Fruit fly (Drosophila melanogaster): ENCODE data around the gene side-IV.

side-IV gene

dm6 chr3R:13453955-13454354, 3.6 kb downstream of the side-IV start:
- peak; percentile 63 for TF ChIP-seq sv (GFP tag; optimal IDR thresholded peaks at IDR 0.05)
- no peak for TF ChIP-seq dmrt93B (GFP tag; optimal IDR thresholded peaks at IDR 0.05)

DNA sequence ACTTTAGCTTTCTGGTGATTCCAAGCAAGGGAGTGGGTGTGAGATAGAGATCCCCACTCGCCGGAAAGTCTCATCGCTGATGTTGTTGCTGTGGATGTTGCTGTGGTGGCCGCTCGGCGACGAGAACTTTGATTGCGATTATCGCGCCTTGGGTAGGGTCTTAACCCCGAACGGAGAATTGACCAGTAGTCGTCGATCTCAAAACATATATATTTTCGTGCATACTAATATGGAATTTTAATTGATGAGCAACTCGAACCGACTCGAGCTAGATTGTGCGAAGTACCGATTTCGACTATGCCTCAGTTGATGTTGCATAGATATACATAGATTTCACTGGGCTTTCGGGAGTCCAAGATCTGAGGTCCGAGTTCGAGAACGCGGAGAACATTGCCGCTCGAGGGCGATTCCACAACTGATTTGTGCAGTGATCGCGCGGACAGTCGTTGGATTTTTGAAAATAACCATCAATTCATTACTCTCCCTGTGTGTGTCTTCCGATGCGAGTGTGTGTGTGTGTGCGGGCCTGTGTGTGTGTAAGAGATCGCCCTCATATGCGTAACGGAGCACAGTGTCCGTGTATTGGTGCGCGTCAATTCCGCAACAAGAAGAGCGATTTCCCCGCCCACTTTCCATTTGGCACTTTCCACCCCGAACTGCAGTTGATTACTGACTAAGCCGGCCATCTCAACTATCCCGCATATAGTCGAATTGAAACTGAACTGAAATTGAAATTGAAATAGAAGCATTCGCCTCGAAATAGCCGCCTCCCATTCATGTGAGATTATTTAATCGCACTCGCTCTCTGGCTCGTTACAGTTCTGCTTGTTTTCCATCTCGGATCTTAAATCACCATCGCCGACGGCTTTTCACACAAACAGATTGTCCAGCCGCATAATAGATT, 15.6 kb downstream of the side-IV start:
- TF ChIP-seq pan (optimal IDR thresholded peaks at IDR 0.05), result no peak
- TF ChIP-seq rgr (GFP tag; optimal IDR thresholded peaks at IDR 0.05), result peak; percentile 44

DNA sequence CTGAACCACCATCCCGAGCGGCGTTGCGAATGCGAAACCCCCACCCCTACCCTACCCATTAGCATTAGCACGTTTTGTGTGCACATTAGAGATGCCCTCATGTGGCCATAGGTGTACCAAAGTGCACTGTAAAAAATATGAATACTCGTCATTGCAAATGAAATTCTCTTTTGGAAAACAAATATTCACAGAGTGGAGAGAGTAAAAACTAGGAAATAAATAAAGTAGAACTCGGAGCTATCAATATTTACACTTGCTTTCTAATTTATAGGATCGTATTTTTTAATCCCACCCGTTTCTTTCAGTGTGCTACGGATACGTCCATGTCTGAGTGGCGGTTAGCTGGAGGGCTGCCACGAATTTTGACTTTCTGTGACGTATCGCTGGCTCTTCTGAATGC, 18.9 kb downstream of the side-IV start:
- TF ChIP-seq rgr (GFP tag; optimal IDR thresholded peaks at IDR 0.05) (peak; percentile 28), CG9705 (GFP tag; optimal IDR thresholded peaks at IDR 0.05) (no peak), N (GFP tag; optimal IDR thresholded peaks at IDR 0.05) (no peak), tai (GFP tag; optimal IDR thresholded peaks at IDR 0.05) (no peak), Dfd (GFP tag; optimal IDR thresholded peaks at IDR 0.05) (no peak), sage (GFP tag; optimal IDR thresholded peaks at IDR 0.05) (no peak), Sp1 (GFP tag; optimal IDR thresholded peaks at IDR 0.05) (peak; percentile 33), dl (GFP tag; optimal IDR thresholded peaks at IDR 0.05; ENCODE audit: insufficient read depth in 1 of 2, partially characterized antibody in 2 of 2) (no peak), dmrt93B (GFP tag; optimal IDR thresholded peaks at IDR 0.05) (no peak), Myc (optimal IDR thresholded peaks at IDR 0.05) (no peak), psq (GFP tag; optimal IDR thresholded peaks at IDR 0.05) (peak; percentile 8), br (GFP tag; optimal IDR thresholded peaks at IDR 0.05) (no peak), OdsH (GFP tag; optimal IDR thresholded peaks at IDR 0.05) (peak; percentile 27), Rel (GFP tag; optimal IDR thresholded peaks at IDR 0.05) (no peak), Rel (tag; optimal IDR thresholded peaks at IDR 0.05) (no peak), Mio (GFP tag; optimal IDR thresholded peaks at IDR 0.05) (no peak), GATAd (GFP tag; optimal IDR thresholded peaks at IDR 0.05) (no peak), woc (GFP tag; optimal IDR thresholded peaks at IDR 0.05) (peak; percentile 12), foxo (GFP tag; optimal IDR thresholded peaks at IDR 0.05) (peak in 1 of 2 experiments; percentile 44), CG32264 (GFP tag; optimal IDR thresholded peaks at IDR 0.05) (no peak), ey (GFP tag; optimal IDR thresholded peaks at IDR 0.05) (peak; percentile 40), pan (optimal IDR thresholded peaks at IDR 0.05) (no peak), h (GFP tag; optimal IDR thresholded peaks at IDR 0.05) (peak; percentile 43), Dif (GFP tag; optimal IDR thresholded peaks at IDR 0.05; ENCODE audit: partially characterized antibody) (no peak), HLH106 (tag; optimal IDR thresholded peaks at IDR 0.05) (peak; percentile 32), Hnf4 (GFP tag; optimal IDR thresholded peaks at IDR 0.05) (peak; percentile 6), Hr83 (GFP tag; optimal IDR thresholded peaks at IDR 0.05; ENCODE audit: poor library complexity, severe bottlenecking) (no peak), CrebA (GFP tag; optimal IDR thresholded peaks at IDR 0.05; ENCODE audit: borderline replicate concordance) (no peak), Abd-B (GFP tag; optimal IDR thresholded peaks at IDR 0.05) (no peak), Vsx2 (GFP tag; optimal IDR thresholded peaks at IDR 0.05; ENCODE audit: partially characterized antibody) (no peak), Hr78 (GFP tag; optimal IDR thresholded peaks at IDR 0.05) (no peak), sv (GFP tag; optimal IDR thresholded peaks at IDR 0.05) (no peak), brk (GFP tag; optimal IDR thresholded peaks at IDR 0.05) (no peak), fru (GFP tag; optimal IDR thresholded peaks at IDR 0.05) (peak; percentile 49), Jra (GFP tag; optimal IDR thresholded peaks at IDR 0.05) (no peak), jim (GFP tag; optimal IDR thresholded peaks at IDR 0.05) (no peak), usp (GFP tag; optimal IDR thresholded peaks at IDR 0.05) (no peak), lola (GFP tag; optimal IDR thresholded peaks at IDR 0.05) (no peak), dsf (GFP tag; optimal IDR thresholded peaks at IDR 0.05; ENCODE audit: borderline replicate concordance) (no peak)

All from whole organism, wandering third instar larva.